Worm (Caenorhabditis elegans): ENCODE data around the gene F56B3.11.

F56B3.11 gene

DNA sequence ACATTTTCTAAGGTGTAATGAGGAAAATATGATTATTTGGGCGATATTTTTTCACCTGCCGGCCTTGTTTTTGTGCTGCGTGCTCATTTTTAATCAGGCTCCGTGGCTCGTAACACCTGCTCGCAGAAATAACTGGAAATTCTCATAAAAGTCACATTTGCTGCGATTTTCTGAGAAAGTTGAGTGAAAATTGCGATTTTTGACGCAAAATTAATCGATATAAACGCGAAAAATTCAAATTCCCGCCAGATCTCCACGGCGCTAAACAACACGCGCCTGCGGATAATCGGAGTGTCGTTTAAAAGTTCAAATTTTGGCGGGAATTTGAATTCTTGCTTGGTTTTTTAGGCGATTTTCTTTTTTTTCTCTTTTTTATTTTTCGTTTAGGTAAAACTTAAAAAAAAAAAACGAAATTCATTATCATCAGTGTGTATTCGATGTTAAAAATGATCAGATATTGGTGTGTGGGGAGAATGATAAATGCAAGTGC, 10.7 kb upstream of the F56B3.11 start, which contains the start of gene Y55F3BL.6:
TSS of gene Y55F3BL.6 (minus strand) at position 51 of the 490 bp plus-strand sequence.
- peak; percentile 14 for TF ChIP-seq lin-15B (tag; optimal IDR thresholded peaks at IDR 0.05)
- no peak for TF ChIP-seq skn-1 (tag; optimal IDR thresholded peaks at IDR 0.05)

DNA sequence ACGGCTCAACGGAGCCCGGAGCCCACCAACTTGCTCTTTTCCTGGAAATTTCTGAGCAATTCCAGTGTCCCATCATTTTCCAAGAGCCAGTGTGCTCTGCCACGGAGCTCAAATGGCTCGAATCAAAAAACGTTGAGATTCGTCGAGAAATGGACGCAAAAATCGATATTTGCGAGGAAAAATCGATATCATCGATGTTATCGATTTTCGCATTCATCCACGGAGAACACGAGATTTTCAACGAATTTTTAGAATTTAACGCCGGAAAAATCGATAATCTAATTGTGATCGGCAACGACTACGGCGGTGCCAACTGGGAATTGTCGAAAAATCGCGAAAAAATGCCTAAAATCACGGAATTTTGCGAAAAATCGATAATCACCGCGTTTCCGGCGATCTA, 9.3 kb upstream of the F56B3.11 start:
- TF ChIP-seq nhr-12 (tag; optimal IDR thresholded peaks at IDR 0.05): no peak
- peak; percentile 70 for TF ChIP-seq ceh-28 (tag; optimal IDR thresholded peaks at IDR 0.05)

DNA sequence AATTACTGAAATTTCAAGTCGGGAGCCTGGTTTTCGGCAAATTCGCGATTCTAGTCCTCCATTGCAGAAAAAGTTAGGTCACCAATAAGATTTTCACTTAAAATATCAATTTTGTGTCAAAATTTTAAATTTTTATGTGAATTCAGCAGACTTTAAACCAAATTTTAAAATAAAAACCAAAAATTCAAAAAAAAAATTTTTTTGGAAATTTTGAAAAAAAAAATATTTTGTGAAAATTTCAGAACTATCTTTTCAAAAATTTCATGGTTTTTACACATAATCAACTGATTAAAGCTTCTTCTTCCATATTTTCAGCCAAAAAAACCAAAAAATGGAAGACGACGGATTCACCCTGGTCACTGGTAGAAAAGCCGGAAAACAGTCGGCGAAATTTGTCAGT, 8.4 kb upstream of the F56B3.11 start, which contains the start of gene Y55F3BL.4:
TSS of gene Y55F3BL.4 (plus strand) at position 301 of the 400 bp plus-strand sequence.
- TF ChIP-seq nhr-76 (tag; optimal IDR thresholded peaks at IDR 0.05): no peak
- TF ChIP-seq lin-39 (tag; optimal IDR thresholded peaks at IDR 0.05): no peak
- no peak for TF ChIP-seq nhr-237 (tag; optimal IDR thresholded peaks at IDR 0.05)
- TF ChIP-seq jun-1 (tag; optimal IDR thresholded peaks at IDR 0.05): no peak
- no peak for TF ChIP-seq ztf-11 (tag; optimal IDR thresholded peaks at IDR 0.05)
- TF ChIP-seq ceh-16 (tag; optimal IDR thresholded peaks at IDR 0.05): no peak
- no peak for TF ChIP-seq lsy-12 (tag; optimal IDR thresholded peaks at IDR 0.05)

DNA sequence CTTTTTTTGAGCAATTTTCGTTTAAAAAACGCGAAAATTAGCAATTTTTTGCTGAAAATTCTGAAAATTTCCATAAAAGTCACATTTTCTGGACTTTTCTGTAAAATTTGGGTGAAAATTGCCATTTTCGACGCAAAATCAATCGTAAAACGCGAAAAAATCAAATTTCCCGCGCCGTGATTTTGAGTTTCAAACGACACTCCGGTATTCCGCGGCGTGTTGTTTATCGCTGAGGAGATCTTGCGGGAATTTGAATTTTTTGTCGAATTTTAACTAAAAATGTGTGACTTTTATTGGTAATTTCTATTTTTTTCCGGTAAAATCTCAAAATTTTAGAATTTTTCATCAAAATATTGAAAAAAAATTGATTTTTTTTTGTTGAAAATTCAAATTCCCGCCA, 4.8 kb upstream of the F56B3.11 start:
- TF ChIP-seq nhr-25 (tag; optimal IDR thresholded peaks at IDR 0.05) (no peak), unc-62 (GFP tag; optimal IDR thresholded peaks at IDR 0.05) (no peak), lsy-12 (tag; optimal IDR thresholded peaks at IDR 0.05) (no peak), sea-2 (GFP tag; optimal IDR thresholded peaks at IDR 0.05) (no peak)

DNA sequence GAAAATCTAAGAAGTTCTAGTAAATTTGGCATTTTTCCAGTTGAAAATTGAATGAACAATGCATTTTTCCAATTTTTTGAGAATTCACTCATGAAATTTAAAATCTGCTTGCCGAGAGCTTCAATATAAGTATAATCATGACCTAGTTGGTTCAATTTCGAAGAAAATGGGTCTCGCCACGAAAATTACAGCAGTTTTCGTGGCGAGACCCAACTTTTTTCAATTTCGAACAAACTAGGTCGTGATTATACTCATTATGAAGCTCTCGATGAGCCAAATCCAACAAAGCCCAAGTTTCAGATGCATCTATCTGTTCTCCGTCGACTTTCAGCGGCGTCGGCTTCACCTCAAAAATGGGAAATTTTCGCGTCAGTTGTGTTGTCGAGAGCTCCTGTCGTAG, 4.1 kb upstream of the F56B3.11 start, which contains the start of gene mrpl-46:
TSS of gene mrpl-46 (plus strand) at position 301 of the 400 bp plus-strand sequence.
- TF ChIP-seq nhr-43 (tag; optimal IDR thresholded peaks at IDR 0.05; ENCODE audit: poor library complexity, severe bottlenecking) (no peak), ZK546.5 (tag; optimal IDR thresholded peaks at IDR 0.05) (no peak), mml-1 (tag; optimal IDR thresholded peaks at IDR 0.05) (no peak)

DNA sequence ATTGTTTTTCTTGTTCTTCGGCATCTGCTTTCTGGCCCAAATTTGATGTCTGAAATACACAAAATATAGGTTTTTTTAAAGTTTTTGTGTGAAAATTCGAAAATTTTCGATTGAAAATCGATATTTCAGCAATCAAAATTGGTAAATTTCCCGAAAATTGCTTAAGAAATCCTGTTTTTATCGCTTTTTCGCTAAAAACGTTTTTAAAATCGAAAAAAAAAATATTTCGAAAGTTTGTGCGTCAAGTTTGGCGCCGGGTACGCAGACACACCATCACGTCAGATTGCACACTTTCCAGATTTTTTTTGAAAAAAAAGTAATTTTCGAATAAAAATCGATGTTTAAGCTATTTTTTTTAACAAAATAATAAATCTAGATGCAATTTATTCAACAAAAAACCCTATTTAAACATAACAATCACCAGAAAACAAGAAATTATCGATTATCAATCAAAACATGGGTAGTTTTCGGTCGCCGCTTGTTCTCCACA, 943 bp downstream of the F56B3.11 start, which contains the start of gene skr-18:
TSS of gene skr-18 (minus strand) at position 51 of the 490 bp plus-strand sequence.
- TF ChIP-seq nhr-43 (tag; optimal IDR thresholded peaks at IDR 0.05; ENCODE audit: poor library complexity, severe bottlenecking): no peak
- no peak for TF ChIP-seq jun-1 (tag; optimal IDR thresholded peaks at IDR 0.05)
- TF ChIP-seq nhr-11 (tag; optimal IDR thresholded peaks at IDR 0.05): no peak
- no peak for TF ChIP-seq nhr-25 (tag; optimal IDR thresholded peaks at IDR 0.05)
- no peak for TF ChIP-seq elt-2 (tag; optimal IDR thresholded peaks at IDR 0.05)
- TF ChIP-seq ztf-4 (tag; optimal IDR thresholded peaks at IDR 0.05): no peak
- no peak for TF ChIP-seq elt-1 (tag; optimal IDR thresholded peaks at IDR 0.05)

DNA sequence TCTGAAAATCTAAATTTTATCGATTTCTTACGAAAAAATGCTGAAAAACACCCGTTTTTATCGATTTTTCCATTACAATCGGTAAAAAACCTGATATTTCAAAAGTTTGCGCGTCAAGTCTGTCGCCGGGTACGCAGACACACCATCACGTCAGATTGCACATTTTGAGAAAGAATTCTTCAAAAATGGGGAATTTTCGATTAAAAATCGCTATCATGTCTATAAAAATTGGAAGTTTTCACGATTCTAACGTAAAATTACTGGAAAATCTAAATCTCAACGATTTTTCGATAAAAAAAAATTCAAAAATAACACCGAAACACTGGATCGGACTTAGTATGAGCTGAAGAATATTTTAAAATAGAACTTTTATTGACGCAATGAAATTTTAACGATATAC, 2.1 kb downstream of the F56B3.11 start, which contains the start of gene F56B3.4:
TSS of gene F56B3.4 (minus strand) at position 1 of the 400 bp plus-strand sequence.
- no peak for TF ChIP-seq nhr-25 (tag; optimal IDR thresholded peaks at IDR 0.05)

DNA sequence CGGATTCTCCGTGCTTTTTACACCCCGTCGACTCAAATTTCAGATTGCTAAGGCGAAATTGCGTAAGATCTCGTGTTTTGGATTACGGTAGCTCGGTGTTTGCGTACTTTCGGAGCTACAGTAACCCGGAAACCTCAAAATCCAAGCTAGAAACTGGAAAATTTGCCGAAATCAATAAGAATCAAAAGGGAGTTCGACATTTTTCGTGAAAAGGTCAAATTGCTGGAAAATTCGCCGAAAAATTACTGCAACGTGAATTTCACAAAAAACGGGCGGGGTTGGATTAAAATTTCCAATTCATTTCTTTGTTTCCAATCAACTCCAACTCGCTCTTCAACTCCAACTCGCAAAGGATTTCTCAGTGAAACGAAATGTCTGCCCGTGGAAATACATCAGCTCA, 8.6 kb downstream of the F56B3.11 start, which contains the start of gene F56B3.6:
TSS of gene F56B3.6 (plus strand) at position 301 of the 400 bp plus-strand sequence.
- TF ChIP-seq ama-1 (optimal IDR thresholded peaks at IDR 0.05) (no peak), fkh-2 (tag; optimal IDR thresholded peaks at IDR 0.05) (no peak), ceh-9 (tag; optimal IDR thresholded peaks at IDR 0.05) (no peak), egl-27 (tag; optimal IDR thresholded peaks at IDR 0.05) (no peak), nhr-23 (tag; optimal IDR thresholded peaks at IDR 0.05) (no peak), ceh-82 (tag; optimal IDR thresholded peaks at IDR 0.05) (no peak), hmg-11 (tag; optimal IDR thresholded peaks at IDR 0.05) (no peak), ceh-28 (tag; optimal IDR thresholded peaks at IDR 0.05) (no peak), tbx-2 (tag; optimal IDR thresholded peaks at IDR 0.05) (no peak)

Data from whole organism, L3 larva.